Fruit fly (Drosophila melanogaster) whole organism, pupa: Measurements from ENCODE around the gene Cp19.

Experiments
- CG12605 ChIP-seq: fragments of 200-800 bp; sonication (Bioruptor generic); IDR thresholded peaks from 2 replicates; pipeline ENCODE4 v1.3.6; 2022; ENCODE audit warnings: missing biosample characterization, missing genetic modification characterization
- CG13204 ChIP-seq: fragments of 200-800 bp; sonication (Bioruptor generic); optimal IDR thresholded peaks from 2 replicates; lab custom pipeline; 2018; ENCODE audit warnings: missing biosample characterization, mild to moderate bottlenecking, missing genetic modification characterization, moderate library complexity
- CG17806 ChIP-seq: fragments of 200-800 bp; sonication (Bioruptor generic); optimal IDR thresholded peaks from 2 replicates; lab custom pipeline; 2018; ENCODE audit warnings: missing biosample characterization, mild to moderate bottlenecking, missing genetic modification characterization, moderate library complexity
- CG34367 ChIP-seq: fragments of 200-800 bp; sonication (Bioruptor generic); optimal IDR thresholded peaks from 2 replicates; lab custom pipeline; 2018; ENCODE audit warnings: missing biosample characterization, mild to moderate bottlenecking, missing genetic modification characterization
- CG4496 ChIP-seq: fragments of 200-800 bp; sonication (Bioruptor generic); IDR thresholded peaks from 3 replicates; pipeline ENCODE4 v1.3.6; 2022; ENCODE audit warnings: missing biosample characterization, missing genetic modification characterization
- CG8301 ChIP-seq: fragments of 200-800 bp; sonication (Bioruptor generic); optimal IDR thresholded peaks from 2 replicates; lab custom pipeline; 2018; ENCODE audit warnings: missing biosample characterization, mild to moderate bottlenecking, missing genetic modification characterization
- Ets98B ChIP-seq: fragments of 200-800 bp; sonication (Bioruptor generic); IDR thresholded peaks from 2 replicates; pipeline ENCODE4 v1.3.6; 2022; ENCODE audit warnings: missing biosample characterization, missing genetic modification characterization
- rn ChIP-seq: fragments of 200-800 bp; sonication (Bioruptor generic); IDR thresholded peaks from 2 replicates; pipeline ENCODE4 v1.3.6; 2022; ENCODE audit warnings: missing biosample characterization, missing genetic modification characterization

DNA sequence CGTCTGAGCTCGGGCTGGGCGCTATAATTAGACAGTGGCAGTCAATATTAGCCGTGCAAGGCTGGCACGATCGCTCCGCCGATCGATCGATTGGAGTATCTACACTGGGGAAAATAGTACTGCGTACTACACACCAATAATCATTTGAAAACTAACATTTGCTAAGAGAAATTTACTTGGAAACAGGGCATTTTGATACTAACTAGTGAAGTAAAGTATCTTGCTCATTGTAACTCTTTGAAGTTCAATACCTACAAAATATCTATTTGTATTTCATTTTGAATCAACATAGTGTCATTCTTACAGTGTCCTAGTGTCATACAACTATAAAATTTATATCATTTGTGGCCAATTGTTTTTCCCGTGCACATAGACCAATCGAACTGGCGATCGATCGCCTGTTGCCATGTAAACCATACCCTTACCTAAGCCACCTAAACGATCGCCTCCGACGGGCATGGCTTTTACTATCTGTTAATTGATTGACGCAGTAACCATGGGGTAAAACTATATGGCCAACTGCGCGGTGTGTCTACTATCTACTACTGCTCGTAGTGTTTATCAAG lies 28.9 kb upstream of the Cp19 start:
- TF ChIP-seq CG12605 (no peak), CG4496 (peak; percentile 59), CG34367 (tag; lab: Kevin White, UChicago) (peak; percentile 77), CG8301 (tag; lab: Kevin White, UChicago) (peak; percentile 60), rn (GFP tag; lab: Robert Waterston, UW) (peak; percentile 22; the same call in 1 of the 2 replicates), CG17806 (peak; percentile 67), Ets98B (peak; percentile 62; the same call in 1 of the 2 replicates), CG13204 (GFP tag; lab: Kevin White, UChicago) (no peak)
